Worm (Caenorhabditis elegans): ENCODE data around the gene fbxb-118.

- TF ChIP-seq ama-1 (optimal IDR thresholded peaks at IDR 0.05) (no peak), ama-1 (GFP tag; optimal IDR thresholded peaks at IDR 0.05) (no peak), nhr-27 (tag; optimal IDR thresholded peaks at IDR 0.05) (no peak), die-1 (tag; optimal IDR thresholded peaks at IDR 0.05) (no peak), pbrm-1 (GFP tag; IDR thresholded peaks at IDR 0.05) (no peak), rcor-1 (GFP tag; IDR thresholded peaks at IDR 0.05) (no peak), ztf-25 (GFP tag; IDR thresholded peaks at IDR 0.05) (no peak), hsf-1 (GFP tag; IDR thresholded peaks at IDR 0.05) (no peak), hmg-1.2 (GFP tag; IDR thresholded peaks at IDR 0.05) (no peak), egl-44 (GFP tag; IDR thresholded peaks at IDR 0.05) (no peak), chd-7 (tag; optimal IDR thresholded peaks at IDR 0.05) (no peak)
Measured at ce11 chrII:4100485-4100884, 36.6 kb upstream of the fbxb-118 start, which contains the start of gene rhgf-2.

Data from whole organism, young adult.